Fruit fly (Drosophila melanogaster) whole organism, embryonic: Measurements from ENCODE around the gene CG31792.

Experiments used
- C15 ChIP-seq: fragments of 200-800 bp; sonication (Bioruptor generic); IDR thresholded peaks from 3 replicates; pipeline ENCODE4 v1.3.6; 2022; ENCODE audit warnings: missing biosample characterization, missing genetic modification characterization
- CG1024 ChIP-seq: fragments of 200-800 bp; sonication (Bioruptor generic); IDR thresholded peaks from 2 replicates; pipeline ENCODE4 v1.3.6; 2022; ENCODE audit warnings: missing biosample characterization, missing genetic modification characterization
- CG10431 ChIP-seq: fragments of 200-800 bp; sonication (Bioruptor generic); optimal IDR thresholded peaks from 3 replicates; lab custom pipeline; 2018; ENCODE audit warnings: missing biosample characterization, mild to moderate bottlenecking, missing genetic modification characterization
- CG11093 ChIP-seq: fragments of 200-800 bp; sonication (Bioruptor generic); IDR thresholded peaks from 3 replicates; pipeline ENCODE4 v1.3.6; 2022; ENCODE audit warnings: missing biosample characterization, missing genetic modification characterization
- CG11504 ChIP-seq: fragments of 200-800 bp; sonication (Bioruptor generic); optimal IDR thresholded peaks from 3 replicates; lab custom pipeline; 2019; ENCODE audit warnings: missing biosample characterization, mild to moderate bottlenecking, missing genetic modification characterization, moderate library complexity
- CG11560 ChIP-seq: fragments of 200-800 bp; sonication (Bioruptor generic); IDR thresholded peaks from 3 replicates; pipeline ENCODE4 v1.3.6; 2022; ENCODE audit warnings: missing biosample characterization, missing genetic modification characterization
- CG1233 ChIP-seq: fragments of 200-800 bp; sonication (Bioruptor generic); optimal IDR thresholded peaks from 4 replicates; lab custom pipeline; 2018; ENCODE audit warnings: missing biosample characterization, mild to moderate bottlenecking, missing genetic modification characterization
- CG14860 ChIP-seq: fragments of 200-800 bp; sonication (Bioruptor generic); IDR thresholded peaks from 3 replicates; pipeline ENCODE4 v1.3.6; 2022; ENCODE audit warnings: missing biosample characterization, missing genetic modification characterization; ENCODE audit not compliant: partially characterized antibody
- CG15011 ChIP-seq: fragments of 200-800 bp; sonication (Bioruptor generic); optimal IDR thresholded peaks from 3 replicates; lab custom pipeline; 2018; ENCODE audit warnings: missing biosample characterization, mild to moderate bottlenecking, missing genetic modification characterization
- CG1603 ChIP-seq: fragments of 200-800 bp; sonication (Bioruptor generic); optimal IDR thresholded peaks from 2 replicates; lab custom pipeline; 2019; ENCODE audit warnings: missing biosample characterization, mild to moderate bottlenecking, missing genetic modification characterization, moderate library complexity
- CG17359 ChIP-seq: fragments of 200-800 bp; sonication (Bioruptor generic); optimal IDR thresholded peaks from 3 replicates; lab custom pipeline; 2018; ENCODE audit warnings: missing biosample characterization, mild to moderate bottlenecking, missing genetic modification characterization, moderate library complexity
- CG18011 ChIP-seq: fragments of 200-800 bp; sonication (Bioruptor generic); optimal IDR thresholded peaks from 2 replicates; lab custom pipeline; 2017; ENCODE audit warnings: missing biosample characterization, missing genetic modification characterization, mild to moderate bottlenecking, moderate library complexity, missing genotype
- CG18476 ChIP-seq: fragments of 200-800 bp; sonication (Bioruptor generic); optimal IDR thresholded peaks from 2 replicates; lab custom pipeline; 2016; ENCODE audit warnings: missing biosample characterization, mild to moderate bottlenecking, missing genetic modification characterization
- CG18619 ChIP-seq: fragments of 200-800 bp; sonication (Bioruptor generic); optimal IDR thresholded peaks from 3 replicates; lab custom pipeline; 2017; ENCODE audit warnings: missing biosample characterization, mild to moderate bottlenecking, missing genetic modification characterization
- CG30020 ChIP-seq: fragments of 200-800 bp; optimal IDR thresholded peaks from 2 replicates; lab custom pipeline; 2019; ENCODE audit warnings: missing biosample characterization, mild to moderate bottlenecking, missing genetic modification characterization, moderate library complexity
- CG33213 ChIP-seq: fragments of 200-800 bp; sonication (Bioruptor generic); optimal IDR thresholded peaks from 3 replicates; lab custom pipeline; 2016; ENCODE audit warnings: missing biosample characterization, missing genetic modification characterization
- CG34224 ChIP-seq: fragments of 200-800 bp; sonication (Bioruptor generic); IDR thresholded peaks from 3 replicates; pipeline ENCODE4 v1.3.6; 2022; ENCODE audit warnings: missing biosample characterization, missing genetic modification characterization; ENCODE audit not compliant: partially characterized antibody
- CG34422 ChIP-seq: fragments of 200-800 bp; sonication (Bioruptor generic); IDR thresholded peaks from 3 replicates; pipeline ENCODE4 v1.3.6; 2022; ENCODE audit warnings: missing biosample characterization, missing genetic modification characterization
- CG43689 ChIP-seq: fragments of 200-800 bp; sonication (Bioruptor generic); IDR thresholded peaks from 2 replicates; pipeline ENCODE4 v1.3.6; 2022; ENCODE audit warnings: missing biosample characterization, missing genetic modification characterization
- CG6272 ChIP-seq: fragments of 200-800 bp; sonication (Bioruptor generic); IDR thresholded peaks from 2 replicates; pipeline ENCODE4 v1.3.6; 2022; ENCODE audit warnings: missing biosample characterization, missing genetic modification characterization
- CG6765 ChIP-seq: fragments of 200-800 bp; sonication (Bioruptor generic); optimal IDR thresholded peaks from 3 replicates; lab custom pipeline; 2017; ENCODE audit warnings: missing biosample characterization, mild to moderate bottlenecking, missing genetic modification characterization
- CG9609 ChIP-seq: fragments of 200-800 bp; sonication (Bioruptor generic); optimal IDR thresholded peaks from 3 replicates; lab custom pipeline; 2016; ENCODE audit warnings: missing biosample characterization, missing genetic modification characterization
- CHES-1-like ChIP-seq: fragments of 200-800 bp; sonication (Bioruptor generic); optimal IDR thresholded peaks from 2 replicates; lab custom pipeline; 2016; ENCODE audit warnings: missing biosample characterization, missing genetic modification characterization
- Deaf1 ChIP-seq: fragments of 200-800 bp; optimal IDR thresholded peaks from 3 replicates; lab custom pipeline; 2019; ENCODE audit warnings: missing biosample characterization, mild to moderate bottlenecking, missing genetic modification characterization, moderate library complexity
- Dll ChIP-seq: fragments of 200-800 bp; sonication (Bioruptor generic); IDR thresholded peaks from 4 replicates; pipeline ENCODE4 v1.3.6; 2022; ENCODE audit warnings: missing biosample characterization, missing genetic modification characterization; ENCODE audit not compliant: partially characterized antibody
- E2f2 ChIP-seq: fragments of 200-800 bp; sonication (Bioruptor generic); IDR thresholded peaks from 2 replicates; pipeline ENCODE4 v1.3.6; 2022; ENCODE audit warnings: missing biosample characterization, missing genetic modification characterization
- Elba2 ChIP-seq: fragments of 200-800 bp; sonication (Bioruptor generic); optimal IDR thresholded peaks from 3 replicates; lab custom pipeline; 2016; ENCODE audit warnings: missing biosample characterization, missing genetic modification characterization
- HLH3B ChIP-seq: fragments of 200-800 bp; sonication (Bioruptor generic); IDR thresholded peaks from 2 replicates; pipeline ENCODE4 v1.3.6; 2022; ENCODE audit warnings: missing biosample characterization, missing genetic modification characterization
- Hmx ChIP-seq: fragments of 200-800 bp; sonication (Bioruptor generic); optimal IDR thresholded peaks from 2 replicates; lab custom pipeline; 2016; ENCODE audit warnings: missing biosample characterization, missing genetic modification characterization
- Hr3 ChIP-seq: fragments of 200-800 bp; sonication (Bioruptor generic); optimal IDR thresholded peaks from 3 replicates; lab custom pipeline; 2016; ENCODE audit warnings: missing biosample characterization, missing genetic modification characterization
- MESR4 ChIP-seq: fragments of 200-800 bp; sonication (Bioruptor generic); optimal IDR thresholded peaks from 2 replicates; lab custom pipeline; 2018; ENCODE audit warnings: missing biosample characterization, mild to moderate bottlenecking, missing genetic modification characterization, moderate library complexity
- Opbp ChIP-seq: fragments of 200-800 bp; sonication (Bioruptor generic); IDR thresholded peaks from 3 replicates; pipeline ENCODE4 v1.3.6; 2022; ENCODE audit warnings: missing biosample characterization, missing genetic modification characterization; ENCODE audit not compliant: partially characterized antibody
- Sox102F ChIP-seq: fragments of 200-800 bp; sonication (Bioruptor generic); optimal IDR thresholded peaks from 2 replicates; lab custom pipeline; 2018; ENCODE audit warnings: missing biosample characterization, mild to moderate bottlenecking, missing genetic modification characterization, moderate library complexity
- Spps ChIP-seq: fragments of 200-800 bp; sonication (Bioruptor generic); optimal IDR thresholded peaks from 2 replicates; lab custom pipeline; 2018; ENCODE audit warnings: missing biosample characterization, mild to moderate bottlenecking, missing genetic modification characterization
- al ChIP-seq: fragments of 200-800 bp; sonication (Bioruptor generic); IDR thresholded peaks from 2 replicates; pipeline ENCODE4 v1.3.6; 2022; ENCODE audit warnings: missing biosample characterization, missing genetic modification characterization
- ash1 ChIP-seq: fragments of 200-800 bp; sonication (Bioruptor generic); optimal IDR thresholded peaks from 2 replicates; lab custom pipeline; 2018; ENCODE audit warnings: missing biosample characterization, mild to moderate bottlenecking, missing genetic modification characterization
- bab2 ChIP-seq: fragments of 200-800 bp; sonication (Bioruptor generic); optimal IDR thresholded peaks from 2 replicates; lab custom pipeline; 2016; ENCODE audit warnings: missing biosample characterization, missing genetic modification characterization
- br ChIP-seq: fragments of >200 bp; optimal IDR thresholded peaks from 2 replicates; lab custom pipeline; 2017
- ci ChIP-seq: fragments of 200-800 bp; sonication (Bioruptor generic); IDR thresholded peaks from 3 replicates; pipeline ENCODE4 v1.3.6; 2022; ENCODE audit warnings: missing biosample characterization, missing genetic modification characterization
- exex ChIP-seq: fragments of 200-800 bp; sonication (Bioruptor generic); optimal IDR thresholded peaks from 4 replicates; lab custom pipeline; 2018; ENCODE audit warnings: missing biosample characterization, mild to moderate bottlenecking, missing genetic modification characterization, moderate library complexity
- fd64A ChIP-seq: fragments of 200-800 bp; sonication (Bioruptor generic); optimal IDR thresholded peaks from 3 replicates; lab custom pipeline; 2018; ENCODE audit warnings: missing biosample characterization, mild to moderate bottlenecking, missing genetic modification characterization
- grau ChIP-seq: fragments of 200-800 bp; optimal IDR thresholded peaks from 3 replicates; lab custom pipeline; 2019; ENCODE audit warnings: missing biosample characterization, mild to moderate bottlenecking, missing genetic modification characterization, moderate library complexity
- gro ChIP-seq: fragments of 200-800 bp; sonication (Bioruptor generic); optimal IDR thresholded peaks from 2 replicates; lab custom pipeline; 2016; ENCODE audit warnings: missing biosample characterization, missing genetic modification characterization
- lov ChIP-seq, 2 experiments: fragments of 200-800 bp in 1 of 2; fragments of >200 bp in 1 of 2; sonication (Bioruptor generic) in 1 of 2; IDR thresholded peaks in 1 of 2; optimal IDR thresholded peaks in 1 of 2; 2 replicates in 1 of 2; 3 replicates in 1 of 2; pipeline versions ENCODE4 v1.3.6 to Lab custom; 2017 to 2022; ENCODE audit warnings: missing biosample characterization in 1 of 2, missing genetic modification characterization in 1 of 2
- oc ChIP-seq: fragments of 200-800 bp; sonication (Bioruptor generic); optimal IDR thresholded peaks from 2 replicates; lab custom pipeline; 2018; ENCODE audit warnings: missing biosample characterization, mild to moderate bottlenecking, missing genetic modification characterization, moderate library complexity
- prd ChIP-seq, 3 experiments: fragments of >200 bp in 2 of 3; fragments of 200-800 bp in 1 of 3; sonication (Bioruptor generic) in 1 of 3; optimal IDR thresholded peaks in 2 of 3; IDR thresholded peaks in 1 of 3; 2 replicates in 2 of 3; 3 replicates in 1 of 3; pipeline versions ENCODE4 v1.3.6 to Lab custom; 2017 to 2022; ENCODE audit warnings: missing biosample characterization in 1 of 3, missing genetic modification characterization in 1 of 3
- sisA ChIP-seq: fragments of 200-800 bp; sonication (Bioruptor generic); IDR thresholded peaks from 2 replicates; pipeline ENCODE4 v1.3.6; 2022; ENCODE audit warnings: missing biosample characterization, missing genetic modification characterization
- toy ChIP-seq: fragments of 200-800 bp; sonication (Bioruptor generic); IDR thresholded peaks from 2 replicates; pipeline ENCODE4 v1.3.6; 2022; ENCODE audit warnings: missing biosample characterization, missing genetic modification characterization
- trh ChIP-seq: fragments of 200-800 bp; sonication (Bioruptor generic); optimal IDR thresholded peaks from 2 replicates; lab custom pipeline; 2016; ENCODE audit warnings: missing biosample characterization, missing genetic modification characterization
- twi ChIP-seq: fragments of 200-800 bp; optimal IDR thresholded peaks from 2 replicates; lab custom pipeline; 2019; ENCODE audit warnings: missing biosample characterization, mild to moderate bottlenecking, missing genetic modification characterization, moderate library complexity
- zf30C ChIP-seq: fragments of 200-800 bp; sonication (Bioruptor generic); optimal IDR thresholded peaks from 3 replicates; lab custom pipeline; 2018; ENCODE audit warnings: missing biosample characterization, mild to moderate bottlenecking, missing genetic modification characterization

Gene CG31792

DNA sequence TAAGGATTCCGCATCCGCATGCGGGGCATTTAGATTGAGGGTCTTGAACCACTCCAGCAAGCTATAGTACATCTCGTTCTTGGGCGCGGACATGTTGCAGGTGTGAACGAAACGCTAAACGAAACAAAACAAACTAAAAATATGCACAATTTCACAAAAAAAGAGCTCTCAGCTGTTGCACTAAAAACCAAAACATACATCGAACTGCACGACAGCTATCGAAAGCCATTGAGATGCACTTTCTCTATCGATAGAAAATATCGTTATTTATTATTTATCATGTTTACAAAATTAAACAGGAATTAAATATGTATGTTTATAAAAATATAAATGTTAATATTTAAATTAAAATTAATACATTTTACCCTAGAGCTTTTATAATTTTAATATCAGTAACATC lies 36.0 kb downstream of the CG31792 start, which contains the start of gene hook (continued):
- TF ChIP-seq Dll (GFP tag; lab: Robert Waterston, UW) = peak; percentile 85
- TF ChIP-seq C15 (GFP tag; lab: Robert Waterston, UW) = no peak
- TF ChIP-seq CG14860 = peak; percentile 63
- no peak for TF ChIP-seq Hmx
- TF ChIP-seq CG1233 (GFP tag; lab: Kevin White, UChicago) = no peak
- TF ChIP-seq bab2 = no peak
- TF ChIP-seq Hr3 = no peak
- no peak for TF ChIP-seq Elba2
- TF ChIP-seq Sox102F (GFP tag; lab: Kevin White, UChicago) = no peak
- no peak for TF ChIP-seq al (GFP tag; lab: Robert Waterston, UW)
- no peak for TF ChIP-seq prd (optimal IDR thresholded peaks at IDR 0.05; lab: Kevin White, UChicago)
- no peak for TF ChIP-seq prd (GFP tag; IDR thresholded peaks at IDR 0.05; lab: Robert Waterston, UW)
- TF ChIP-seq br (lab: Kevin White, UChicago) = no peak
- no peak for TF ChIP-seq lov (optimal IDR thresholded peaks at IDR 0.05; lab: Kevin White, UChicago)
- TF ChIP-seq lov (GFP tag; IDR thresholded peaks at IDR 0.05; lab: Robert Waterston, UW) = no peak
- TF ChIP-seq CG6272 = no peak
- no peak for TF ChIP-seq CG18011 (GFP tag; lab: Kevin White, UChicago)
- TF ChIP-seq CG33213 (GFP tag; lab: Kevin White, UChicago) = no peak
- no peak for TF ChIP-seq exex
- no peak for TF ChIP-seq CG18476 (GFP tag; lab: Kevin White, UChicago)
- TF ChIP-seq CG11504 (tag; lab: Kevin White, UChicago) = no peak
- TF ChIP-seq HLH3B = no peak
- TF ChIP-seq Spps (tag; lab: Kevin White, UChicago) = no peak
- TF ChIP-seq CG10431 (GFP tag; lab: Kevin White, UChicago) = no peak
- no peak for TF ChIP-seq CG17359 (tag; lab: Kevin White, UChicago)
- no peak for TF ChIP-seq fd64A
- no peak for TF ChIP-seq CG30020 (tag; lab: Kevin White, UChicago)
- TF ChIP-seq E2f2 (GFP tag; lab: Robert Waterston, UW) = no peak
- no peak for TF ChIP-seq CG15011 (GFP tag; lab: Kevin White, UChicago)
- no peak for TF ChIP-seq oc (tag; lab: Kevin White, UChicago)
- no peak for TF ChIP-seq twi (tag; lab: Kevin White, UChicago)
- TF ChIP-seq CG1024 (GFP tag; lab: Robert Waterston, UW) = no peak
- TF ChIP-seq CG34224 = peak; percentile 70
- no peak for TF ChIP-seq ci
- TF ChIP-seq MESR4 (GFP tag; lab: Kevin White, UChicago) = peak; percentile 45
- TF ChIP-seq CG6765 = no peak
- TF ChIP-seq Opbp (GFP tag; lab: Robert Waterston, UW) = peak; percentile 73; the same call in 2 of the 3 replicates
- TF ChIP-seq zf30C = no peak
- no peak for TF ChIP-seq sisA (GFP tag; lab: Robert Waterston, UW)
- TF ChIP-seq CG1603 (tag; lab: Kevin White, UChicago) = no peak
- no peak for TF ChIP-seq CG34422 (GFP tag; lab: Robert Waterston, UW)
- TF ChIP-seq CG18619 (GFP tag; lab: Kevin White, UChicago) = no peak
- TF ChIP-seq trh = no peak
- no peak for TF ChIP-seq ash1 (GFP tag; lab: Kevin White, UChicago)
- no peak for TF ChIP-seq Deaf1 (tag; lab: Kevin White, UChicago)
- no peak for TF ChIP-seq gro (GFP tag; lab: Kevin White, UChicago)
- no peak for TF ChIP-seq CG11560
- no peak for TF ChIP-seq CG43689 (GFP tag; lab: Robert Waterston, UW)
- no peak for TF ChIP-seq CHES-1-like (GFP tag; lab: Kevin White, UChicago)
- TF ChIP-seq toy (GFP tag; lab: Robert Waterston, UW) = no peak
- TF ChIP-seq CG9609 = no peak
- no peak for TF ChIP-seq CG11093 (GFP tag; lab: Robert Waterston, UW)
- no peak for TF ChIP-seq grau (tag; lab: Kevin White, UChicago)
